Worm (Caenorhabditis elegans) whole organism, early embryonic: ENCODE measurements around the gene ugt-64.

Experiments
- ama-1 ChIP-seq: fragments of 150-350 bp; optimal IDR thresholded peaks from 2 replicates; lab custom pipeline; 2014
- ets-7 ChIP-seq: sonication (generic microtip); optimal IDR thresholded peaks from 2 replicates; lab custom pipeline; 2016; ENCODE audit warnings: missing genotype, missing genetic modification characterization, missing compliant biosample characterization
- flt-1 ChIP-seq: fragments of 200-800 bp; sonication (Bioruptor generic); IDR thresholded peaks from 2 replicates; pipeline ENCODE4 v1.3.6; 2022; ENCODE audit warnings: missing genetic modification characterization, missing compliant biosample characterization
- hmbx-1 ChIP-seq: sonication (generic microtip); optimal IDR thresholded peaks from 2 replicates; lab custom pipeline; 2016; ENCODE audit warnings: mild to moderate bottlenecking, missing genetic modification characterization, missing compliant biosample characterization
- hnd-1 ChIP-seq: sonication (generic microtip); optimal IDR thresholded peaks from 2 replicates; lab custom pipeline; 2016; ENCODE audit warnings: missing genetic modification characterization, missing compliant biosample characterization
- tbx-11 ChIP-seq: fragments of 200-800 bp; sonication (Bioruptor generic); IDR thresholded peaks from 2 replicates; pipeline ENCODE4 v1.3.6; 2022; ENCODE audit warnings: missing genetic modification characterization, missing compliant biosample characterization
- tbx-37 ChIP-seq: fragments of 200-800 bp; sonication (Bioruptor generic); conservative IDR thresholded peaks from 2 replicates; pipeline ENCODE4 v1.3.6; 2022; ENCODE audit warnings: missing genetic modification reagents, missing genetic modification characterization, missing compliant biosample characterization

DNA sequence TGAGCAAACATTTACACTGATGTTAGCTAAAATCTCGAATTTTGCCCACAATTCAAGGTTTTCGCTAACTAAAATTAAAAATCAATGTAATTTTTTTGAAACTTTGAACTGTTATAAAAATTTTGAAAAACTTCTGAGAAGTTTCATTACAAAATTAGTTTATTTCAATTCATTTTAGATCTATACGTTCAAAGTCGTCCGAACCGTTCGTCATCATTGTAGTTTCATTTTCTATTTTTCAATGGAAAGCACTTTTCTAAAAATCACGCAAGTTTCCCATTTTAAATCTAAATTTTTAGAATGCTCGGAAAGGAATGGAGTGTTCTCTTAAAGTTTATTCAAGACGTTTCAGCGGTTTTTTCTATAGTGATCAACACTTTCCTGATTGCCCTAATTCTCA is 3.7 kb upstream of the ugt-64 start, which contains the start of gene str-228:
- TF ChIP-seq hnd-1 (tag; lab: Kevin White, UChicago) (no peak), flt-1 (GFP tag; lab: Robert Waterston, UW) (no peak), ets-7 (tag; lab: Kevin White, UChicago) (no peak), tbx-37 (no peak), tbx-11 (GFP tag; lab: Robert Waterston, UW) (no peak), hmbx-1 (tag; lab: Kevin White, UChicago) (no peak), ama-1 (no peak)
